Worm (Caenorhabditis elegans): ENCODE measurements around the gene jkk-1.
A peak's percentile ranks its signal among the peaks of the same experiment; 100 is the strongest.

jkk-1 gene

DNA sequence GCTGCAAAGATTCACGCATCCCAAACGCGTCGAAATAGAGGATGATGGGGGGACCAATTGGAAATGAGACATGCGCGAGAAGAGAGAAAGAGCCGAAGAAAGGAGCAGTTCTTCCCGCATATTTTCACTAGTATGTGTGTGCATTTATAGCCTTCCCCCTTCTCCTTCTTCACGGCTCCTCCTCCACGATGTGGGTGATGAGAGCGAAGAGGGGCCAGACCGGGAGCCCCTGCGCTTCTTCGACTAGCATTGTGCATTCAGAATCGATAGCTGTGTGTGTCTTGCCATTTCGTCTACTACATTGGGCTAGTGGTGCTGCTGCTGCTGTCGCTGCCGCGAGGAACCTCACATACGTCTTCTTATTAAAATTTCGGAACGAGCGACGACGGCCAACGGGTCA, at the start of gene jkk-1:
Gene jkk-1 (plus strand): TSS at position 249 of the 400 bp plus-strand sequence.
- peak; percentile 35 for TF ChIP-seq ceh-6 (GFP tag; optimal IDR thresholded peaks at IDR 0.05)
- peak; percentile 71 for TF ChIP-seq unc-42 (tag; optimal IDR thresholded peaks at IDR 0.05)
- peak; percentile 44 for TF ChIP-seq ceh-19 (GFP tag; optimal IDR thresholded peaks at IDR 0.05)
- TF ChIP-seq nfya-1 (tag; optimal IDR thresholded peaks at IDR 0.05): peak; percentile 59
- peak; percentile 30 for TF ChIP-seq tbx-2 (tag; optimal IDR thresholded peaks at IDR 0.05)
- no peak for TF ChIP-seq T23F11.4 (GFP tag; optimal IDR thresholded peaks at IDR 0.05)
- peak; percentile 68 for TF ChIP-seq sdc-2 (tag; optimal IDR thresholded peaks at IDR 0.05)
- peak; percentile 32 for TF ChIP-seq ceh-14 (tag; optimal IDR thresholded peaks at IDR 0.05)
- TF ChIP-seq pax-1 (tag; optimal IDR thresholded peaks at IDR 0.05): no peak
- peak; percentile 64 for TF ChIP-seq ceh-31 (tag; optimal IDR thresholded peaks at IDR 0.05)
- peak; percentile 46 for TF ChIP-seq ceh-34 (tag; optimal IDR thresholded peaks at IDR 0.05)
- no peak for TF ChIP-seq ceh-45 (GFP tag; IDR thresholded peaks at IDR 0.05)
- peak; percentile 82 for TF ChIP-seq ceh-48 (tag; optimal IDR thresholded peaks at IDR 0.05)

DNA sequence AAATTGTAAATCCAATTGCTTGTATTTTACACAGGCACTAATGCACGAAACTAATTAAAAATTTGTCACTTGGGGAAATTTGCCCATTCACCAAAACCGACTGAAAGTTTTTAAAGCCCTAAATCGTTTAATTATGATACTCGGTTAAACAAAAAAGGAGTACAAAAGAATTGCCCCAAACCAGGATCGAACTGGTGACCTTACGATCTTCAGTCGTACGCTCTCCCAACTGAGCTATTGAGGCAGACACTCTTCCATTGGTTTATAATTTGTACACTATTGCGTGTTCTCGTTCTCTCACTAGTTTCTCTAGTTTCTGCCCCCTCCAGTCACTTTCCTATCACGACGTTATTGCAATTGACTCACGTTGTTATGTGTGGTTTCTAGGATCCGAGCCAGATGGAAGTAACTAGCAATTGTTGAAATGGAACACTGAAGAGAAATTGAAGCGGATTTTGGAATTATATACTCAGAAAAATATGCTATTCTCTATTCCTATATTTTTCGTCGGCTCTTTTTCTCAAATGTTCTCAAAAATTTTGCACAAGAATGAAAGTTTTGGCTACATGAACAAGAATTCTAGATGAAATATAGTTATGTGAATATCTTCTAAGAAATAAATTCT, 48.9 kb upstream of the jkk-1 start:
- TF ChIP-seq F13H6.1 (tag; optimal IDR thresholded peaks at IDR 0.05): peak; percentile 58
- TF ChIP-seq K09A11.1 (tag; optimal IDR thresholded peaks at IDR 0.05; ENCODE audit: insufficient read depth): peak; percentile 49
- peak; percentile 54 for TF ChIP-seq ceh-18 (tag; optimal IDR thresholded peaks at IDR 0.05)
- TF ChIP-seq unc-55 (GFP tag; optimal IDR thresholded peaks at IDR 0.05): no peak
- TF ChIP-seq mec-3 (tag; optimal IDR thresholded peaks at IDR 0.05; ENCODE audit: borderline replicate concordance): no peak
- peak; percentile 68 for TF ChIP-seq fkh-6 (tag; optimal IDR thresholded peaks at IDR 0.05)
- TF ChIP-seq pax-1 (tag; optimal IDR thresholded peaks at IDR 0.05): no peak
- TF ChIP-seq sox-2 (GFP tag; IDR thresholded peaks at IDR 0.05): peak; percentile 68
- peak; percentile 65 for TF ChIP-seq ceh-19 (GFP tag; optimal IDR thresholded peaks at IDR 0.05)
- peak; percentile 11 for TF ChIP-seq eyg-1 (tag; optimal IDR thresholded peaks at IDR 0.05)
- peak; percentile 77 for TF ChIP-seq che-1 (tag; optimal IDR thresholded peaks at IDR 0.05)
- TF ChIP-seq ets-4 (tag; optimal IDR thresholded peaks at IDR 0.05): no peak
- TF ChIP-seq madf-2 (tag; optimal IDR thresholded peaks at IDR 0.05): peak; percentile 57
- TF ChIP-seq gmeb-2 (tag; optimal IDR thresholded peaks at IDR 0.05): peak; percentile 70
- TF ChIP-seq syd-9 (tag; optimal IDR thresholded peaks at IDR 0.05): peak; percentile 35
- peak; percentile 41 for TF ChIP-seq lim-6 (tag; optimal IDR thresholded peaks at IDR 0.05)
- TF ChIP-seq C38D4.7 (GFP tag; optimal IDR thresholded peaks at IDR 0.05): peak; percentile 72
- TF ChIP-seq ceh-24 (tag; optimal IDR thresholded peaks at IDR 0.05): peak; percentile 39
- TF ChIP-seq ceh-2 (tag; optimal IDR thresholded peaks at IDR 0.05): peak; percentile 54
- peak; percentile 78 for TF ChIP-seq unc-86 (tag; optimal IDR thresholded peaks at IDR 0.05)
- peak; percentile 36 for TF ChIP-seq ztf-16 (tag; optimal IDR thresholded peaks at IDR 0.05)
- TF ChIP-seq elt-4 (tag; optimal IDR thresholded peaks at IDR 0.05): no peak
- TF ChIP-seq ttx-3 (tag; optimal IDR thresholded peaks at IDR 0.05): peak; percentile 61
- no peak for TF ChIP-seq ceh-22 (tag; optimal IDR thresholded peaks at IDR 0.05)
- TF ChIP-seq ref-2 (tag; optimal IDR thresholded peaks at IDR 0.05): peak; percentile 56
- peak; percentile 30 for TF ChIP-seq C08G9.2 (tag; optimal IDR thresholded peaks at IDR 0.05)
- TF ChIP-seq unc-3 (GFP tag; conservative IDR thresholded peaks at IDR 0.05): peak; percentile 71; the same call in 1 of the 2 replicates
- peak; percentile 42 for TF ChIP-seq unc-3 (tag; optimal IDR thresholded peaks at IDR 0.05)
- peak; percentile 32 for TF ChIP-seq rnt-1 (tag; optimal IDR thresholded peaks at IDR 0.05)
- peak; percentile 26 for TF ChIP-seq unc-42 (tag; optimal IDR thresholded peaks at IDR 0.05)
- no peak for TF ChIP-seq pqm-1 (tag; optimal IDR thresholded peaks at IDR 0.05)
- TF ChIP-seq nhr-11 (tag; optimal IDR thresholded peaks at IDR 0.05): no peak
- TF ChIP-seq ceh-9 (tag; optimal IDR thresholded peaks at IDR 0.05): peak; percentile 51
- TF ChIP-seq zip-5 (tag; optimal IDR thresholded peaks at IDR 0.05): peak; percentile 34
- TF ChIP-seq odd-2 (tag; optimal IDR thresholded peaks at IDR 0.05): no peak
- TF ChIP-seq elt-2 (tag; optimal IDR thresholded peaks at IDR 0.05): peak; percentile 68
- TF ChIP-seq dmd-4 (tag; optimal IDR thresholded peaks at IDR 0.05; ENCODE audit: borderline replicate concordance): no peak
- TF ChIP-seq ceh-14 (tag; optimal IDR thresholded peaks at IDR 0.05): peak; percentile 63
- peak; percentile 66 for TF ChIP-seq npax-4 (tag; optimal IDR thresholded peaks at IDR 0.05)
- peak; percentile 34 for TF ChIP-seq dve-1 (tag; optimal IDR thresholded peaks at IDR 0.05)
- TF ChIP-seq pha-2 (tag; optimal IDR thresholded peaks at IDR 0.05): peak; percentile 79
